Worm (Caenorhabditis elegans) whole organism, late embryonic: ENCODE data around the gene ttr-10.
"Not testable (repeated sequence)": the region's sequence is repeated elsewhere in the genome, so short reads cannot be mapped to it uniquely, and the experiment has no call there.

Experiments used
- ahr-1 ChIP-seq: sonication (generic microtip); optimal IDR thresholded peaks from 2 replicates; lab custom pipeline; 2016; ENCODE audit warnings: missing genetic modification characterization, missing compliant biosample characterization
- ceh-14 ChIP-seq: sonication (generic microtip); optimal IDR thresholded peaks from 2 replicates; lab custom pipeline; 2016; ENCODE audit warnings: missing genotype, missing genetic modification characterization, missing compliant biosample characterization
- ceh-31 ChIP-seq: sonication (generic microtip); optimal IDR thresholded peaks from 2 replicates; lab custom pipeline; 2016; ENCODE audit warnings: missing genetic modification characterization, missing compliant biosample characterization
- ceh-48 ChIP-seq: sonication (generic microtip); optimal IDR thresholded peaks from 2 replicates; lab custom pipeline; 2016; ENCODE audit warnings: missing genetic modification characterization, inconsistent platforms, missing compliant biosample characterization
- ets-4 ChIP-seq: sonication (generic microtip); optimal IDR thresholded peaks from 2 replicates; lab custom pipeline; 2016; ENCODE audit warnings: missing genetic modification characterization, missing compliant biosample characterization
- fkh-6 ChIP-seq: sonication (generic microtip); optimal IDR thresholded peaks from 2 replicates; lab custom pipeline; 2016; ENCODE audit warnings: missing genetic modification characterization, missing compliant biosample characterization
- hlh-30 ChIP-seq: sonication (generic microtip); optimal IDR thresholded peaks from 2 replicates; lab custom pipeline; 2017; ENCODE audit warnings: antibody characterized with exemption, missing genetic modification characterization, missing compliant biosample characterization; ENCODE audit not compliant: insufficient read depth
- nhr-11 ChIP-seq: fragments of 150-350 bp; optimal IDR thresholded peaks from 2 replicates; lab custom pipeline; 2014; ENCODE audit warnings: missing biosample characterization, missing genetic modification characterization
- pqm-1 ChIP-seq: sonication (generic microtip); optimal IDR thresholded peaks from 2 replicates; lab custom pipeline; 2016; ENCODE audit warnings: missing genetic modification characterization, missing compliant biosample characterization
- tbx-2 ChIP-seq: sonication (generic microtip); optimal IDR thresholded peaks from 2 replicates; lab custom pipeline; 2016; ENCODE audit warnings: missing genetic modification characterization, missing compliant biosample characterization
- unc-42 ChIP-seq: sonication (generic microtip); optimal IDR thresholded peaks from 2 replicates; lab custom pipeline; 2016; ENCODE audit warnings: missing genotype, missing genetic modification characterization, missing compliant biosample characterization

ce11 chrV:7548499-7548898, 5.2 kb downstream of the ttr-10 start:
- not testable (repeated sequence) for TF ChIP-seq hlh-30; ceh-14 (tag; lab: Kevin White, UChicago); fkh-6 (tag; lab: Kevin White, UChicago); tbx-2 (tag; lab: Kevin White, UChicago); nhr-11 (tag; lab: Kevin White, UChicago); ahr-1 (tag; lab: Kevin White, UChicago); pqm-1 (tag; lab: Kevin White, UChicago); unc-42 (tag; lab: Kevin White, UChicago); ets-4 (tag; lab: Kevin White, UChicago); ceh-31; ceh-48 (tag; lab: Kevin White, UChicago)
